Fruit fly (Drosophila melanogaster): Measurements from ENCODE around the gene CG13887.

DNA sequence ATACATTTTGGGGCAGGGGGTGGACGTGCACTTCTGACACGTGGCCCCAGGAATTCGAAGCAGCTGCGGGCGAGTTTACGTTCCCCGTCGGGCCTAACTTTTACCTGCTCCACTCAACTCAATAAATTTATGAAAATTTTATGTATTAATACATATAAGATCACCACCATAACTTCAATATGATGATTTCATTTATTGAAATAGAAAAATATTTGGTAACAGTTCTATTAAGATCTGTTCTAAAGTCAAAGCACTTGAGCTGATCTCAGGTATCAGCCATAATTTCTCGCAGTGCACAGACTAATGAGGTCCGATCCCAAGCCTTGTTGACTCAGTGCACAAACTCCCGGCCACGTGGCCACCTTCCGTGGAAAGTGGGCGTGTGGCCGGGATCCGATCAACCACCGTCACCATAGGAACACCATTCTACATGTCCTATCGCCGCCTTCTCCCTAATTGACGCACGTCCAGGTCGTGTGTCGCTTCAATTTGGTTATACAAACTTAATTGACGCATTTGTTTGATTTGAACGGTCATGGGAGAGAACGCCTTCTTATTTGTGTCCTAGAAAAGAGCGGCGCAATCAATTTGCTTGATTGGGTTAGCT, 27.5 kb upstream of the CG13887 start:
- TF ChIP-seq psq (optimal IDR thresholded peaks at IDR 0.05): no peak
- TF ChIP-seq Sin3A (optimal IDR thresholded peaks at IDR 0.05): no peak
- no peak for TF ChIP-seq Myc (optimal IDR thresholded peaks at IDR 0.05)
- TF ChIP-seq insv (optimal IDR thresholded peaks at IDR 0.05): no peak

All from Kc167 (cell line).